Fruit fly (Drosophila melanogaster) whole organism, prepupa: ENCODE results near the gene CG32110.

Experiments used
- CG10669 ChIP-seq: fragments of 200-800 bp; sonication (Bioruptor generic); optimal IDR thresholded peaks from 3 replicates; lab custom pipeline; 2018; ENCODE audit warnings: missing biosample characterization, mild to moderate bottlenecking, missing genetic modification characterization, moderate library complexity
- CG11294 ChIP-seq: fragments of 200-800 bp; sonication (Bioruptor generic); IDR thresholded peaks from 2 replicates; pipeline ENCODE4 v1.3.6; 2022; ENCODE audit warnings: missing biosample characterization, missing genetic modification characterization
- CG11902 ChIP-seq: fragments of 200-800 bp; sonication (Bioruptor generic); optimal IDR thresholded peaks from 3 replicates; lab custom pipeline; 2016; ENCODE audit warnings: missing biosample characterization, missing genetic modification characterization
- CG15336 ChIP-seq: fragments of 200-800 bp; sonication (Bioruptor generic); IDR thresholded peaks from 2 replicates; pipeline ENCODE4 v1.3.6; 2022; ENCODE audit warnings: missing biosample characterization, missing genetic modification characterization
- CG16779 ChIP-seq: fragments of 200-800 bp; sonication (Bioruptor generic); optimal IDR thresholded peaks from 3 replicates; lab custom pipeline; 2017; ENCODE audit warnings: missing biosample characterization, mild to moderate bottlenecking, missing genetic modification characterization
- CG3032 ChIP-seq: fragments of 200-800 bp; optimal IDR thresholded peaks from 2 replicates; lab custom pipeline; 2019; ENCODE audit warnings: missing biosample characterization, mild to moderate bottlenecking, missing genetic modification characterization, moderate library complexity
- CG32006 ChIP-seq: fragments of 200-800 bp; sonication (Bioruptor generic); optimal IDR thresholded peaks from 3 replicates; lab custom pipeline; 2017; ENCODE audit warnings: missing biosample characterization, mild to moderate bottlenecking, missing genetic modification characterization
- CG34406 ChIP-seq: fragments of 200-800 bp; sonication (Bioruptor generic); optimal IDR thresholded peaks from 3 replicates; lab custom pipeline; 2016; ENCODE audit warnings: missing biosample characterization, missing genetic modification characterization
- CG3919 ChIP-seq: fragments of 200-800 bp; sonication (Bioruptor generic); optimal IDR thresholded peaks from 3 replicates; lab custom pipeline; 2016; ENCODE audit warnings: missing biosample characterization, missing genetic modification characterization
- CG6163 ChIP-seq: fragments of 200-800 bp; sonication (Bioruptor generic); IDR thresholded peaks from 3 replicates; pipeline ENCODE4 v1.3.6; 2022; ENCODE audit warnings: missing biosample characterization, missing genetic modification characterization
- CG6276 ChIP-seq: fragments of 200-800 bp; sonication (Bioruptor generic); optimal IDR thresholded peaks from 2 replicates; lab custom pipeline; 2017; ENCODE audit warnings: missing biosample characterization, mild to moderate bottlenecking, missing genetic modification characterization
- CG6792 ChIP-seq: fragments of 200-800 bp; sonication (Bioruptor generic); optimal IDR thresholded peaks from 3 replicates; lab custom pipeline; 2016; ENCODE audit warnings: missing biosample characterization, missing genetic modification characterization
- CG6854 ChIP-seq: fragments of 200-800 bp; sonication (Bioruptor generic); optimal IDR thresholded peaks from 2 replicates; lab custom pipeline; 2017; ENCODE audit warnings: missing biosample characterization, mild to moderate bottlenecking, missing genetic modification characterization
- CG7368 ChIP-seq: fragments of 200-800 bp; sonication (Bioruptor generic); optimal IDR thresholded peaks from 3 replicates; lab custom pipeline; 2016; ENCODE audit warnings: missing biosample characterization, missing genetic modification characterization
- CG8119 ChIP-seq: fragments of 200-800 bp; sonication (Bioruptor generic); IDR thresholded peaks from 3 replicates; pipeline ENCODE4 v1.3.6; 2022; ENCODE audit warnings: missing biosample characterization, missing genetic modification characterization
- CG8319 ChIP-seq: fragments of 200-800 bp; sonication (Bioruptor generic); optimal IDR thresholded peaks from 3 replicates; lab custom pipeline; 2016; ENCODE audit warnings: missing biosample characterization, missing genetic modification characterization
- CG9139 ChIP-seq: fragments of 200-800 bp; sonication (Bioruptor generic); optimal IDR thresholded peaks from 3 replicates; lab custom pipeline; 2017; ENCODE audit warnings: missing biosample characterization, mild to moderate bottlenecking, missing genetic modification characterization
- Eip75B ChIP-seq: fragments of 200-800 bp; sonication (Bioruptor generic); optimal IDR thresholded peaks from 3 replicates; lab custom pipeline; 2016; ENCODE audit warnings: missing biosample characterization, missing genetic modification characterization
- Eip78C ChIP-seq: fragments of 200-800 bp; sonication (Bioruptor generic); peaks from one replicate; lab custom pipeline; 2016; ENCODE audit warnings: missing biosample characterization, missing genetic modification characterization
- Eip93F ChIP-seq: fragments of 200-800 bp; sonication (Bioruptor generic); optimal IDR thresholded peaks from 2 replicates; lab custom pipeline; 2016; ENCODE audit warnings: missing biosample characterization, mild to moderate bottlenecking, missing genetic modification characterization
- Ets96B ChIP-seq: fragments of 200-800 bp; optimal IDR thresholded peaks from 2 replicates; lab custom pipeline; 2019; ENCODE audit warnings: missing biosample characterization, mild to moderate bottlenecking, missing genetic modification characterization, moderate library complexity
- Gug ChIP-seq: fragments of 200-800 bp; sonication (Bioruptor generic); IDR thresholded peaks from 2 replicates; pipeline ENCODE4 v1.3.6; 2022; ENCODE audit warnings: missing biosample characterization, missing genetic modification characterization
- Hr38 ChIP-seq: sonication (Bioruptor generic); optimal IDR thresholded peaks from 2 replicates; lab custom pipeline; 2016; ENCODE audit warnings: missing biosample characterization, missing genetic modification characterization
- Hr39 ChIP-seq: fragments of 200-800 bp; sonication (Bioruptor generic); optimal IDR thresholded peaks from 2 replicates; lab custom pipeline; 2016; ENCODE audit warnings: missing biosample characterization, missing genetic modification characterization
- Met ChIP-seq: fragments of 200-800 bp; sonication (Bioruptor generic); optimal IDR thresholded peaks from 3 replicates; lab custom pipeline; 2016; ENCODE audit warnings: missing biosample characterization, missing genetic modification characterization
- OdsH ChIP-seq: fragments of 200-800 bp; sonication (Bioruptor generic); optimal IDR thresholded peaks from 3 replicates; lab custom pipeline; 2016; ENCODE audit warnings: missing biosample characterization, missing genetic modification characterization
- Sox102F ChIP-seq: fragments of 200-800 bp; sonication (Bioruptor generic); optimal IDR thresholded peaks from 2 replicates; lab custom pipeline; 2016; ENCODE audit warnings: missing biosample characterization, mild to moderate bottlenecking, missing genetic modification characterization
- Sox14 ChIP-seq: fragments of 200-800 bp; sonication (Bioruptor generic); optimal IDR thresholded peaks from 3 replicates; lab custom pipeline; 2016; ENCODE audit warnings: missing biosample characterization, missing genetic modification characterization
- Sox15 ChIP-seq: fragments of 200-800 bp; sonication (Bioruptor generic); optimal IDR thresholded peaks from 3 replicates; lab custom pipeline; 2016; ENCODE audit warnings: missing biosample characterization, missing genetic modification characterization
- achi ChIP-seq: fragments of 200-800 bp; sonication (Bioruptor generic); optimal IDR thresholded peaks from 3 replicates; lab custom pipeline; 2016; ENCODE audit warnings: missing biosample characterization, missing genetic modification characterization
- acj6 ChIP-seq: fragments of 200-800 bp; sonication (Bioruptor generic); optimal IDR thresholded peaks from 3 replicates; lab custom pipeline; 2016; ENCODE audit warnings: missing biosample characterization, missing genetic modification characterization
- cyc ChIP-seq: fragments of 200-800 bp; sonication (Bioruptor generic); optimal IDR thresholded peaks from 3 replicates; lab custom pipeline; 2016; ENCODE audit warnings: missing biosample characterization, missing genetic modification characterization
- dac ChIP-seq: fragments of 200-800 bp; sonication (Bioruptor generic); optimal IDR thresholded peaks from 2 replicates; lab custom pipeline; 2017; ENCODE audit warnings: missing biosample characterization, mild to moderate bottlenecking, missing genetic modification characterization
- eg ChIP-seq: fragments of 200-800 bp; sonication (Bioruptor generic); IDR thresholded peaks from 3 replicates; pipeline ENCODE4 v1.3.6; 2022; ENCODE audit warnings: missing biosample characterization, missing genetic modification characterization
- esn ChIP-seq: fragments of 200-800 bp; sonication (Bioruptor generic); optimal IDR thresholded peaks from 2 replicates; lab custom pipeline; 2016; ENCODE audit warnings: missing biosample characterization, mild to moderate bottlenecking, missing genetic modification characterization, moderate library complexity
- fkh ChIP-seq: fragments of 200-800 bp; sonication (Bioruptor generic); optimal IDR thresholded peaks from 3 replicates; lab custom pipeline; 2017; ENCODE audit warnings: missing biosample characterization, mild to moderate bottlenecking, missing genetic modification characterization, moderate library complexity
- lz ChIP-seq: fragments of 200-800 bp; sonication (Bioruptor generic); optimal IDR thresholded peaks from 3 replicates; lab custom pipeline; 2016; ENCODE audit warnings: missing biosample characterization, missing genetic modification characterization
- net ChIP-seq: fragments of 200-800 bp; sonication (Bioruptor generic); optimal IDR thresholded peaks from 3 replicates; lab custom pipeline; 2016; ENCODE audit warnings: missing biosample characterization, missing genetic modification characterization
- pdm3 ChIP-seq: fragments of 200-800 bp; sonication (Bioruptor generic); optimal IDR thresholded peaks from 3 replicates; lab custom pipeline; 2016; ENCODE audit warnings: missing biosample characterization, missing genetic modification characterization
- ss ChIP-seq, 2 experiments: fragments of 200-800 bp; sonication (Bioruptor generic); optimal IDR thresholded peaks; 2 replicates in 1 of 2; 3 replicates in 1 of 2; lab custom pipeline; 2017 to 2018; ENCODE audit warnings: mild to moderate bottlenecking in 2 of 2, missing biosample characterization in 2 of 2, missing genetic modification characterization in 2 of 2, moderate library complexity in 1 of 2
- svp ChIP-seq: fragments of 200-800 bp; sonication (Bioruptor generic); peaks from one replicate; lab custom pipeline; 2016; ENCODE audit warnings: missing biosample characterization, missing genetic modification characterization
- topi ChIP-seq: fragments of 200-800 bp; sonication (Bioruptor generic); optimal IDR thresholded peaks from 3 replicates; lab custom pipeline; 2016; ENCODE audit warnings: missing biosample characterization, missing genetic modification characterization
- vri ChIP-seq: fragments of 200-800 bp; sonication (Bioruptor generic); optimal IDR thresholded peaks from 3 replicates; lab custom pipeline; 2016; ENCODE audit warnings: missing biosample characterization, mild to moderate bottlenecking, missing genetic modification characterization

Gene CG32110

dm6 chr3L:12798795-12799311, 9.7 kb upstream of the CG32110 start (continued):
- TF ChIP-seq Eip75B (GFP tag; lab: Kevin White, UChicago) (peak; percentile 14), CG7368 (GFP tag; lab: Kevin White, UChicago) (peak; percentile 6), fkh (GFP tag; lab: Kevin White, UChicago) (peak; percentile 79), Sox15 (no peak), OdsH (GFP tag; lab: Kevin White, UChicago) (peak; percentile 49), achi (peak; percentile 28), Eip78C (GFP tag; lab: Kevin White, UChicago) (peak; percentile 82), Met (GFP tag; lab: Kevin White, UChicago) (no peak), CG6163 (peak; percentile 47; the same call in 1 of the 3 replicates), CG11294 (GFP tag; lab: Robert Waterston, UW) (no peak), CG6854 (GFP tag; lab: Kevin White, UChicago) (no peak), CG32006 (GFP tag; lab: Kevin White, UChicago) (peak; percentile 77), Gug (GFP tag; lab: Robert Waterston, UW) (no peak), CG8119 (peak; percentile 57; the same call in 1 of the 3 replicates), CG9139 (peak; percentile 40), esn (GFP tag; lab: Kevin White, UChicago) (peak; percentile 34), lz (peak; percentile 4), CG6276 (GFP tag; lab: Kevin White, UChicago) (peak; percentile 20), CG16779 (tag; lab: Kevin White, UChicago) (peak; percentile 33), acj6 (GFP tag; lab: Kevin White, UChicago) (peak; percentile 58), Hr39 (GFP tag; lab: Kevin White, UChicago) (peak; percentile 45), Eip93F (GFP tag; lab: Kevin White, UChicago) (no peak), CG15336 (GFP tag; lab: Robert Waterston, UW) (peak; percentile 55; the same call in 1 of the 2 replicates), Sox14 (peak; percentile 65), CG3032 (tag; lab: Kevin White, UChicago) (peak; percentile 3), CG34406 (GFP tag; lab: Kevin White, UChicago) (peak; percentile 22), CG10669 (GFP tag; lab: Kevin White, UChicago) (peak; percentile 37), topi (GFP tag; lab: Kevin White, UChicago) (peak; percentile 15), Ets96B (tag; lab: Kevin White, UChicago) (peak; percentile 26)

dm6 chr3L:12799431-12800147, 8.9 kb upstream of the CG32110 start:
- peak; percentile 99 for TF ChIP-seq svp (GFP tag; lab: Kevin White, UChicago)
- no peak for TF ChIP-seq Sox102F (GFP tag; lab: Kevin White, UChicago)

- TF ChIP-seq eg (peak; percentile 44; the same call in 1 of the 3 replicates), cyc (no peak), CG15336 (GFP tag; lab: Robert Waterston, UW) (peak; percentile 30; the same call in 1 of the 2 replicates), Eip75B (GFP tag; lab: Kevin White, UChicago) (no peak), Hr38 (GFP tag; lab: Kevin White, UChicago) (no peak), Hr39 (GFP tag; lab: Kevin White, UChicago) (no peak), CG8119 (peak; percentile 40; the same call in 1 of the 3 replicates), CG32006 (GFP tag; lab: Kevin White, UChicago) (peak; percentile 19), svp (GFP tag; lab: Kevin White, UChicago) (peak; percentile 7)
These were observed 8.4 kb upstream of the CG32110 start for dm6 chr3L:12800167-12800566.

dm6 chr3L:12802443-12802865, 6.1 kb upstream of the CG32110 start:
- TF ChIP-seq Ets96B (tag; lab: Kevin White, UChicago) (no peak), CG3919 (GFP tag; lab: Kevin White, UChicago) (no peak), esn (GFP tag; lab: Kevin White, UChicago) (no peak), CG9139 (no peak), CG6276 (GFP tag; lab: Kevin White, UChicago) (peak; percentile 95), CG11902 (GFP tag; lab: Kevin White, UChicago) (no peak), Met (GFP tag; lab: Kevin White, UChicago) (no peak), achi (peak; percentile 18), pdm3 (GFP tag; lab: Kevin White, UChicago) (peak; percentile 51), CG6792 (peak; percentile 10), Sox14 (peak; percentile 63), net (GFP tag; lab: Kevin White, UChicago) (peak; percentile 63), dac (GFP tag; lab: Kevin White, UChicago) (peak; percentile 57), cyc (no peak), vri (GFP tag; lab: Kevin White, UChicago) (peak; percentile 86), CG8119 (peak; percentile 91), Hr38 (GFP tag; lab: Kevin White, UChicago) (no peak), CG3032 (tag; lab: Kevin White, UChicago) (no peak), ss (GFP tag; optimal IDR thresholded peaks at IDR 0.05; lab: Kevin White, UChicago) (no peak), CG8319 (GFP tag; lab: Kevin White, UChicago) (no peak)
